Worm (Caenorhabditis elegans) whole organism, L3 larva: Measurements from ENCODE around the gene nhr-93.

Experiments
- ZK546.5 ChIP-seq: sonication (generic microtip); optimal IDR thresholded peaks from 2 replicates; lab custom pipeline; 2017; ENCODE audit warnings: missing biosample characterization, missing genetic modification characterization
- ceh-82 ChIP-seq: fragments of 150-350 bp; optimal IDR thresholded peaks from 2 replicates; lab custom pipeline; 2014; ENCODE audit warnings: missing biosample characterization, missing genetic modification characterization
- elt-1 ChIP-seq: fragments of 150-350 bp; optimal IDR thresholded peaks from 2 replicates; lab custom pipeline; 2014; ENCODE audit warnings: missing biosample characterization, missing genetic modification characterization
- elt-2 ChIP-seq: sonication (generic microtip); optimal IDR thresholded peaks from 2 replicates; lab custom pipeline; 2016; ENCODE audit warnings: missing genetic modification reagents, mild to moderate bottlenecking, missing genetic modification characterization, missing compliant biosample characterization
- fkh-10 ChIP-seq: sonication (generic microtip); optimal IDR thresholded peaks from 2 replicates; lab custom pipeline; 2017; ENCODE audit warnings: missing biosample characterization, missing genetic modification reagents, missing genetic modification characterization
- jun-1 ChIP-seq: fragments of 150-350 bp; optimal IDR thresholded peaks from 2 replicates; lab custom pipeline; 2014; ENCODE audit warnings: missing biosample characterization, missing genetic modification reagents, missing genetic modification characterization
- lin-15B ChIP-seq: fragments of 150-350 bp; optimal IDR thresholded peaks from 2 replicates; lab custom pipeline; 2014; ENCODE audit warnings: missing biosample characterization, missing genetic modification characterization
- mdl-1 ChIP-seq: fragments of 150-350 bp; optimal IDR thresholded peaks from 2 replicates; lab custom pipeline; 2014; ENCODE audit warnings: missing biosample characterization, missing genetic modification characterization
- nhr-237 ChIP-seq: fragments of 150-350 bp; optimal IDR thresholded peaks from 2 replicates; lab custom pipeline; 2014; ENCODE audit warnings: missing biosample characterization, missing genetic modification characterization
- nhr-76 ChIP-seq: fragments of 150-350 bp; sonication (generic microtip); optimal IDR thresholded peaks from 5 replicates; lab custom pipeline; 2014; ENCODE audit warnings: missing biosample characterization, missing genetic modification characterization
- snpc-4 ChIP-seq: fragments of 150-350 bp; optimal IDR thresholded peaks from 2 replicates; lab custom pipeline; 2014; ENCODE audit warnings: missing biosample characterization, missing genetic modification characterization
- unc-39 ChIP-seq: sonication (generic microtip); optimal IDR thresholded peaks from 4 replicates; lab custom pipeline; 2017; ENCODE audit warnings: missing biosample characterization, missing genetic modification characterization
- unc-62 ChIP-seq: fragments of 150-350 bp; sonication (generic microtip); optimal IDR thresholded peaks from 4 replicates; lab custom pipeline; 2014; ENCODE audit warnings: missing biosample characterization, missing genetic modification reagents, missing genetic modification characterization
- zag-1 ChIP-seq: fragments of 150-350 bp; optimal IDR thresholded peaks from 2 replicates; lab custom pipeline; 2014; ENCODE audit warnings: missing biosample characterization, missing genetic modification characterization

- no peak for TF ChIP-seq unc-62 (GFP tag; lab: Kevin White, UChicago)
- TF ChIP-seq ceh-82: no peak
- TF ChIP-seq ZK546.5: no peak
- TF ChIP-seq jun-1 (tag; lab: Kevin White, UChicago): no peak
- TF ChIP-seq unc-39 (tag; lab: Kevin White, UChicago): no peak
- no peak for TF ChIP-seq elt-2
- TF ChIP-seq nhr-237 (tag; lab: Kevin White, UChicago): no peak
- TF ChIP-seq elt-1 (tag; lab: Kevin White, UChicago): no peak
- TF ChIP-seq lin-15B (tag; lab: Kevin White, UChicago): no peak
- TF ChIP-seq mdl-1 (tag; lab: Kevin White, UChicago): no peak
- no peak for TF ChIP-seq nhr-76 (tag; lab: Kevin White, UChicago)
- no peak for TF ChIP-seq snpc-4
- no peak for TF ChIP-seq zag-1 (tag; lab: Kevin White, UChicago)
- TF ChIP-seq fkh-10 (GFP tag; lab: Kevin White, UChicago): no peak
Measured at ce11 chrV:3523262-3523661, 14.9 kb downstream of the nhr-93 start, which contains the start of gene irg-1.
